Fruit fly (Drosophila melanogaster) whole organism, wandering third instar larva: Measurements from ENCODE around the gene senju.

ENCODE experiments used
- Dfd ChIP-seq: fragments of >200 bp; optimal IDR thresholded peaks from 2 replicates; lab custom pipeline; 2017; ENCODE audit warnings: missing biosample characterization, missing genetic modification characterization
- Hr78 ChIP-seq: fragments of >200 bp; optimal IDR thresholded peaks from 2 replicates; lab custom pipeline; 2017; ENCODE audit warnings: missing biosample characterization, missing genetic modification characterization
- Myc ChIP-seq: fragments of >200 bp; optimal IDR thresholded peaks from 2 replicates; lab custom pipeline; 2017
- OdsH ChIP-seq: fragments of 200-800 bp; sonication (Bioruptor generic); optimal IDR thresholded peaks from 2 replicates; lab custom pipeline; 2016; ENCODE audit warnings: missing biosample characterization, mild to moderate bottlenecking, missing genetic modification characterization
- ey ChIP-seq: fragments of 200-800 bp; sonication (Bioruptor generic); optimal IDR thresholded peaks from 2 replicates; lab custom pipeline; 2016; ENCODE audit warnings: missing biosample characterization, missing genetic modification characterization
- h ChIP-seq: fragments of 200-800 bp; sonication (Bioruptor generic); optimal IDR thresholded peaks from 3 replicates; lab custom pipeline; 2016; ENCODE audit warnings: missing biosample characterization, mild to moderate bottlenecking, missing genetic modification characterization
- pan ChIP-seq: fragments of >200 bp; optimal IDR thresholded peaks from 2 replicates; lab custom pipeline; 2017
- psq ChIP-seq: fragments of 200-800 bp; sonication (Bioruptor generic); optimal IDR thresholded peaks from 3 replicates; lab custom pipeline; 2017; ENCODE audit warnings: missing biosample characterization, mild to moderate bottlenecking, missing genetic modification characterization, moderate library complexity
- sv ChIP-seq: fragments of 200-800 bp; sonication (Bioruptor generic); optimal IDR thresholded peaks from 3 replicates; lab custom pipeline; 2016; ENCODE audit warnings: missing biosample characterization, missing genetic modification characterization
- woc ChIP-seq: sonication (Bioruptor generic); optimal IDR thresholded peaks from 2 replicates; lab custom pipeline; 2016; ENCODE audit warnings: missing biosample characterization, mild to moderate bottlenecking, missing genetic modification characterization

- no peak for TF ChIP-seq psq (GFP tag; lab: Kevin White, UChicago)
- TF ChIP-seq Hr78 (GFP tag; lab: Kevin White, UChicago), result no peak
- TF ChIP-seq ey (GFP tag; lab: Kevin White, UChicago), result no peak
- no peak for TF ChIP-seq Dfd (GFP tag; lab: Kevin White, UChicago)
- no peak for TF ChIP-seq h (GFP tag; lab: Kevin White, UChicago)
- TF ChIP-seq Myc (lab: Kevin White, UChicago), result no peak
- TF ChIP-seq woc (GFP tag; lab: Kevin White, UChicago), result no peak
- no peak for TF ChIP-seq pan (lab: Kevin White, UChicago)
- no peak for TF ChIP-seq OdsH (GFP tag; lab: Kevin White, UChicago)
- TF ChIP-seq sv, result no peak
Observed at dm6 chr2L:5044361-5044891, 8.2 kb upstream of the senju start, which contains the start of gene CG31650.
